Fruit fly (Drosophila melanogaster) whole organism, embryonic: Measurements from ENCODE around the gene Gr63a.

ENCODE experiments used
- BEAF-32 ChIP-seq: fragments of 200-800 bp; sonication (Bioruptor generic); optimal IDR thresholded peaks from 3 replicates; lab custom pipeline; 2017; ENCODE audit warnings: missing biosample characterization, missing genetic modification characterization, mild to moderate bottlenecking, moderate library complexity, missing genetic modification reagents
- C15 ChIP-seq: fragments of 200-800 bp; sonication (Bioruptor generic); IDR thresholded peaks from 3 replicates; pipeline ENCODE4 v1.3.6; 2022; ENCODE audit warnings: missing biosample characterization, missing genetic modification characterization
- CG10147 ChIP-seq: fragments of 200-800 bp; sonication (Bioruptor generic); optimal IDR thresholded peaks from 2 replicates; lab custom pipeline; 2019; ENCODE audit warnings: missing biosample characterization, mild to moderate bottlenecking, missing genetic modification characterization, moderate library complexity
- CG10209 ChIP-seq: fragments of 200-800 bp; sonication (Bioruptor generic); optimal IDR thresholded peaks from 3 replicates; lab custom pipeline; 2017; ENCODE audit warnings: missing biosample characterization, mild to moderate bottlenecking, missing genetic modification characterization, missing genetic modification reagents
- CG1024 ChIP-seq: fragments of 200-800 bp; sonication (Bioruptor generic); IDR thresholded peaks from 2 replicates; pipeline ENCODE4 v1.3.6; 2022; ENCODE audit warnings: missing biosample characterization, missing genetic modification characterization
- CG10431 ChIP-seq: fragments of 200-800 bp; sonication (Bioruptor generic); optimal IDR thresholded peaks from 3 replicates; lab custom pipeline; 2018; ENCODE audit warnings: missing biosample characterization, mild to moderate bottlenecking, missing genetic modification characterization
- CG11247 ChIP-seq: fragments of 200-800 bp; sonication (Bioruptor generic); IDR thresholded peaks from 2 replicates; pipeline ENCODE4 v1.3.6; 2022; ENCODE audit warnings: missing biosample characterization, missing genetic modification characterization
- CG12071 ChIP-seq: fragments of 200-800 bp; sonication (Bioruptor generic); optimal IDR thresholded peaks from 3 replicates; lab custom pipeline; 2018; ENCODE audit warnings: missing biosample characterization, mild to moderate bottlenecking, missing genetic modification characterization
- CG12942 ChIP-seq: fragments of 200-800 bp; sonication (Bioruptor generic); optimal IDR thresholded peaks from 3 replicates; lab custom pipeline; 2016; ENCODE audit warnings: missing biosample characterization, missing genetic modification characterization
- CG15269 ChIP-seq: fragments of 200-800 bp; sonication (Bioruptor generic); optimal IDR thresholded peaks from 2 replicates; lab custom pipeline; 2018; ENCODE audit warnings: missing biosample characterization, mild to moderate bottlenecking, missing genetic modification characterization, moderate library complexity
- CG17829 ChIP-seq: fragments of 200-800 bp; optimal IDR thresholded peaks from 2 replicates; lab custom pipeline; 2019; ENCODE audit warnings: missing biosample characterization, mild to moderate bottlenecking, missing genetic modification characterization, moderate library complexity
- CG2116 ChIP-seq: fragments of 200-800 bp; sonication (Bioruptor generic); optimal IDR thresholded peaks from 3 replicates; lab custom pipeline; 2018; ENCODE audit warnings: missing biosample characterization, mild to moderate bottlenecking, missing genetic modification characterization
- CG32772 ChIP-seq: fragments of 200-800 bp; sonication (Bioruptor generic); IDR thresholded peaks from 2 replicates; pipeline ENCODE4 v1.3.6; 2022; ENCODE audit warnings: missing biosample characterization, missing genetic modification characterization
- CG6765 ChIP-seq: fragments of 200-800 bp; sonication (Bioruptor generic); optimal IDR thresholded peaks from 3 replicates; lab custom pipeline; 2017; ENCODE audit warnings: missing biosample characterization, mild to moderate bottlenecking, missing genetic modification characterization
- CG6813 ChIP-seq: fragments of 200-800 bp; sonication (Bioruptor generic); optimal IDR thresholded peaks from 2 replicates; lab custom pipeline; 2017; ENCODE audit warnings: missing biosample characterization, missing genetic modification characterization, mild to moderate bottlenecking, moderate library complexity, missing genetic modification reagents
- CG8089 ChIP-seq: fragments of 200-800 bp; sonication (Bioruptor generic); optimal IDR thresholded peaks from 3 replicates; lab custom pipeline; 2016; ENCODE audit warnings: missing biosample characterization, missing genetic modification characterization
- CG8281 ChIP-seq: fragments of 200-800 bp; sonication (Bioruptor generic); optimal IDR thresholded peaks from 2 replicates; lab custom pipeline; 2018; ENCODE audit warnings: missing biosample characterization, mild to moderate bottlenecking, missing genetic modification characterization, moderate library complexity
- CG8924 ChIP-seq: fragments of 200-800 bp; optimal IDR thresholded peaks from 3 replicates; lab custom pipeline; 2019; ENCODE audit warnings: missing biosample characterization, mild to moderate bottlenecking, missing genetic modification characterization, moderate library complexity
- CG9609 ChIP-seq: fragments of 200-800 bp; sonication (Bioruptor generic); optimal IDR thresholded peaks from 3 replicates; lab custom pipeline; 2016; ENCODE audit warnings: missing biosample characterization, missing genetic modification characterization
- Deaf1 ChIP-seq: fragments of 200-800 bp; optimal IDR thresholded peaks from 3 replicates; lab custom pipeline; 2019; ENCODE audit warnings: missing biosample characterization, mild to moderate bottlenecking, missing genetic modification characterization, moderate library complexity
- Dref ChIP-seq: fragments of 200-800 bp; sonication (Bioruptor generic); IDR thresholded peaks from 2 replicates; pipeline ENCODE4 v1.3.6; 2022; ENCODE audit warnings: missing biosample characterization, missing genetic modification characterization
- Fer3 ChIP-seq: fragments of 200-800 bp; sonication (Bioruptor generic); optimal IDR thresholded peaks from 2 replicates; lab custom pipeline; 2018; ENCODE audit warnings: missing biosample characterization, mild to moderate bottlenecking, missing genetic modification characterization, moderate library complexity
- Hr39 ChIP-seq: fragments of >200 bp; optimal IDR thresholded peaks from 2 replicates; lab custom pipeline; 2017
- Max ChIP-seq: fragments of 200-800 bp; sonication (Bioruptor generic); optimal IDR thresholded peaks from 2 replicates; lab custom pipeline; 2016; ENCODE audit warnings: missing biosample characterization, mild to moderate bottlenecking, missing genetic modification characterization
- Med ChIP-seq: fragments of 200-800 bp; sonication (Bioruptor generic); peaks from one replicate; lab custom pipeline; 2016; ENCODE audit warnings: missing biosample characterization, missing genetic modification characterization, mild to moderate bottlenecking, inconsistent platforms, moderate library complexity
- NfI ChIP-seq: fragments of 200-800 bp; sonication (Bioruptor generic); optimal IDR thresholded peaks from 3 replicates; lab custom pipeline; 2018; ENCODE audit warnings: missing biosample characterization, mild to moderate bottlenecking, missing genetic modification characterization, moderate library complexity
- Optix ChIP-seq: fragments of 200-800 bp; sonication (Bioruptor generic); IDR thresholded peaks from 3 replicates; pipeline ENCODE4 v1.3.6; 2022; ENCODE audit warnings: missing biosample characterization, missing genetic modification characterization
- Sox100B ChIP-seq: fragments of 200-800 bp; sonication (Bioruptor generic); optimal IDR thresholded peaks from 3 replicates; lab custom pipeline; 2018; ENCODE audit warnings: missing biosample characterization, mild to moderate bottlenecking, missing genetic modification characterization
- Ssrp ChIP-seq: fragments of 200-800 bp; sonication (Bioruptor generic); optimal IDR thresholded peaks from 2 replicates; lab custom pipeline; 2018; ENCODE audit warnings: missing biosample characterization, mild to moderate bottlenecking, missing genetic modification characterization, moderate library complexity
- amos ChIP-seq: fragments of 200-800 bp; sonication (Bioruptor generic); IDR thresholded peaks from 2 replicates; pipeline ENCODE4 v1.3.6; 2022; ENCODE audit warnings: missing biosample characterization, missing genetic modification characterization; ENCODE audit not compliant: partially characterized antibody
- cato ChIP-seq: fragments of 200-800 bp; sonication (Bioruptor generic); optimal IDR thresholded peaks from 2 replicates; lab custom pipeline; 2016; ENCODE audit warnings: missing biosample characterization, missing genetic modification characterization, borderline replicate concordance
- chn ChIP-seq: fragments of 200-800 bp; sonication (Bioruptor generic); optimal IDR thresholded peaks from 2 replicates; lab custom pipeline; 2016; ENCODE audit warnings: missing biosample characterization, missing genetic modification characterization
- cwo ChIP-seq: fragments of 200-800 bp; sonication (Bioruptor generic); optimal IDR thresholded peaks from 3 replicates; lab custom pipeline; 2017; ENCODE audit warnings: missing biosample characterization, missing genetic modification characterization, mild to moderate bottlenecking, moderate library complexity, missing genetic modification reagents
- eve ChIP-seq, 2 experiments: fragments of >200 bp; optimal IDR thresholded peaks; 2 replicates each; lab custom pipeline; 2017; ENCODE audit warnings: missing biosample characterization in 2 of 2, missing genetic modification characterization in 2 of 2
- fd64A ChIP-seq: fragments of 200-800 bp; sonication (Bioruptor generic); optimal IDR thresholded peaks from 3 replicates; lab custom pipeline; 2018; ENCODE audit warnings: missing biosample characterization, mild to moderate bottlenecking, missing genetic modification characterization
- gem ChIP-seq: fragments of 200-800 bp; sonication (Bioruptor generic); optimal IDR thresholded peaks from 2 replicates; lab custom pipeline; 2019; ENCODE audit warnings: missing biosample characterization, mild to moderate bottlenecking, missing genetic modification characterization, moderate library complexity
- her ChIP-seq: fragments of 200-800 bp; sonication (Bioruptor generic); optimal IDR thresholded peaks from 2 replicates; lab custom pipeline; 2016; ENCODE audit warnings: missing biosample characterization, missing genetic modification characterization
- jing ChIP-seq: fragments of 200-800 bp; sonication (Bioruptor generic); optimal IDR thresholded peaks from 2 replicates; lab custom pipeline; 2018; ENCODE audit warnings: missing biosample characterization, mild to moderate bottlenecking, missing genetic modification characterization
- lab ChIP-seq: fragments of 200-800 bp; sonication (Bioruptor generic); optimal IDR thresholded peaks from 3 replicates; lab custom pipeline; 2017; ENCODE audit warnings: missing biosample characterization, missing genetic modification characterization, mild to moderate bottlenecking, moderate library complexity, missing genetic modification reagents
- mam ChIP-seq: fragments of 200-800 bp; sonication (Bioruptor generic); optimal IDR thresholded peaks from 3 replicates; lab custom pipeline; 2016; ENCODE audit warnings: missing biosample characterization, missing genetic modification characterization
- mirr ChIP-seq: fragments of 200-800 bp; sonication (Bioruptor generic); optimal IDR thresholded peaks from 3 replicates; lab custom pipeline; 2018; ENCODE audit warnings: missing biosample characterization, mild to moderate bottlenecking, missing genetic modification characterization
- pnt ChIP-seq: fragments of 200-800 bp; sonication (Bioruptor generic); optimal IDR thresholded peaks from 3 replicates; lab custom pipeline; 2016; ENCODE audit warnings: missing biosample characterization, missing genetic modification characterization
- prd ChIP-seq, 3 experiments: fragments of >200 bp in 2 of 3; fragments of 200-800 bp in 1 of 3; sonication (Bioruptor generic) in 1 of 3; optimal IDR thresholded peaks in 2 of 3; IDR thresholded peaks in 1 of 3; 2 replicates in 2 of 3; 3 replicates in 1 of 3; pipeline versions ENCODE4 v1.3.6 to Lab custom; 2017 to 2022; ENCODE audit warnings: missing biosample characterization in 1 of 3, missing genetic modification characterization in 1 of 3
- sens ChIP-seq: fragments of 200-800 bp; sonication (Bioruptor generic); peaks from one replicate; lab custom pipeline; 2016; ENCODE audit warnings: missing biosample characterization, missing genetic modification characterization
- sisA ChIP-seq: fragments of 200-800 bp; sonication (Bioruptor generic); IDR thresholded peaks from 2 replicates; pipeline ENCODE4 v1.3.6; 2022; ENCODE audit warnings: missing biosample characterization, missing genetic modification characterization
- slbo ChIP-seq: fragments of 200-800 bp; sonication (Bioruptor generic); IDR thresholded peaks from 2 replicates; pipeline ENCODE4 v1.3.6; 2022; ENCODE audit warnings: missing biosample characterization, missing genetic modification characterization
- slp2 ChIP-seq: fragments of 200-800 bp; sonication (Bioruptor generic); optimal IDR thresholded peaks from 2 replicates; lab custom pipeline; 2016; ENCODE audit warnings: missing biosample characterization, missing genetic modification characterization
- sr ChIP-seq: fragments of 200-800 bp; sonication (Bioruptor generic); IDR thresholded peaks from 3 replicates; pipeline ENCODE4 v1.3.6; 2022; ENCODE audit warnings: missing biosample characterization, missing genetic modification characterization
- z ChIP-seq: fragments of 200-800 bp; sonication (Bioruptor generic); IDR thresholded peaks from 3 replicates; pipeline ENCODE4 v1.3.6; 2022; ENCODE audit warnings: missing biosample characterization, missing genetic modification characterization
- zen2 ChIP-seq: fragments of 200-800 bp; sonication (Bioruptor generic); IDR thresholded peaks from 3 replicates; pipeline ENCODE4 v1.3.6; 2022; ENCODE audit warnings: missing biosample characterization, missing genetic modification characterization; ENCODE audit not compliant: partially characterized antibody

Gene Gr63a

dm6 chr3L:3892154-3892624, 4.2 kb downstream of the Gr63a start, which contains the start of gene Fie (continued):
- TF ChIP-seq cato (GFP tag; lab: Kevin White, UChicago) (peak; percentile 28), CG10431 (GFP tag; lab: Kevin White, UChicago) (no peak), CG9609 (GFP tag; lab: Kevin White, UChicago) (no peak), Deaf1 (peak; percentile 63), Med (peak; percentile 89), zen2 (GFP tag; lab: Robert Waterston, UW) (no peak), CG8281 (no peak), CG32772 (GFP tag; lab: Robert Waterston, UW) (no peak), CG17829 (peak; percentile 31), z (GFP tag; lab: Robert Waterston, UW) (no peak), eve (GFP tag; optimal IDR thresholded peaks at IDR 0.05; lab: Kevin White, UChicago) (no peak), Ssrp (tag; lab: Kevin White, UChicago) (peak; percentile 66), CG10209 (GFP tag; lab: Kevin White, UChicago) (peak; percentile 67), CG6765 (GFP tag; lab: Kevin White, UChicago) (peak; percentile 53), CG8089 (GFP tag; lab: Kevin White, UChicago) (no peak), mirr (GFP tag; lab: Kevin White, UChicago) (no peak), CG11247 (GFP tag; lab: Robert Waterston, UW) (no peak), lab (GFP tag; lab: Kevin White, UChicago) (peak; percentile 83), Fer3 (tag; lab: Kevin White, UChicago) (peak; percentile 63), mam (GFP tag; lab: Kevin White, UChicago) (peak; percentile 43), CG2116 (GFP tag; lab: Kevin White, UChicago) (peak; percentile 1), CG8924 (peak; percentile 84), cwo (GFP tag; lab: Kevin White, UChicago) (peak; percentile 66), C15 (no peak), CG6813 (GFP tag; lab: Kevin White, UChicago) (peak; percentile 51), CG1024 (GFP tag; lab: Robert Waterston, UW) (no peak), BEAF-32 (no peak), fd64A (no peak), slp2 (GFP tag; lab: Kevin White, UChicago) (no peak), her (GFP tag; lab: Kevin White, UChicago) (no peak), slbo (GFP tag; lab: Robert Waterston, UW) (peak; percentile 65), CG12071 (GFP tag; lab: Kevin White, UChicago) (peak; percentile 33), NfI (GFP tag; lab: Kevin White, UChicago) (peak; percentile 68), Hr39 (no peak), pnt (no peak), prd (optimal IDR thresholded peaks at IDR 0.05; lab: Kevin White, UChicago) (no peak), prd (GFP tag; IDR thresholded peaks at IDR 0.05; lab: Robert Waterston, UW) (peak; percentile 62; the same call in 2 of the 3 replicates), sr (GFP tag; lab: Robert Waterston, UW) (no peak), gem (tag; lab: Kevin White, UChicago) (peak; percentile 81), sisA (GFP tag; lab: Robert Waterston, UW) (peak; percentile 54; the same call in 1 of the 2 replicates), chn (GFP tag; lab: Kevin White, UChicago) (peak; percentile 51), CG10147 (GFP tag; lab: Kevin White, UChicago) (peak; percentile 82), Max (GFP tag; lab: Kevin White, UChicago) (peak; percentile 53), amos (GFP tag; lab: Robert Waterston, UW) (no peak), Dref (no peak), jing (GFP tag; lab: Kevin White, UChicago) (peak; percentile 34), sens (GFP tag; lab: Kevin White, UChicago) (peak; percentile 85), Optix (no peak), CG15269 (tag; lab: Kevin White, UChicago) (peak; percentile 78), Sox100B (GFP tag; lab: Kevin White, UChicago) (peak; percentile 67), CG12942 (no peak)
